Worm (Caenorhabditis elegans) whole organism, L1 larva: ENCODE results near the gene tif-1A.
A peak's percentile ranks its signal among the peaks of the same experiment; 100 is the strongest.

ENCODE experiments used
- C16A3.4 ChIP-seq: fragments of 150-350 bp; optimal IDR thresholded peaks from 2 replicates; lab custom pipeline; 2014; ENCODE audit warnings: missing biosample characterization, missing genetic modification characterization
- C34B4.2 ChIP-seq: sonication (generic microtip); optimal IDR thresholded peaks from 2 replicates; lab custom pipeline; 2017; ENCODE audit warnings: mild to moderate bottlenecking, missing genetic modification characterization, missing compliant biosample characterization
- ama-1 ChIP-seq: fragments of 150-350 bp; optimal IDR thresholded peaks from 2 replicates; lab custom pipeline; 2014
- blmp-1 ChIP-seq: fragments of 150-350 bp; optimal IDR thresholded peaks from 2 replicates; lab custom pipeline; 2014; ENCODE audit warnings: missing biosample characterization, missing genetic modification characterization
- ceh-8 ChIP-seq: fragments of 200-800 bp; sonication (Bioruptor generic); optimal IDR thresholded peaks from 2 replicates; lab custom pipeline; 2018; ENCODE audit warnings: mild to moderate bottlenecking, missing genetic modification characterization, moderate library complexity, missing compliant biosample characterization
- ceh-82 ChIP-seq, 3 experiments: fragments of 150-350 bp in 1 of 3; sonication (generic microtip) in 2 of 3; optimal IDR thresholded peaks; 2 replicates each; lab custom pipeline; 2014 to 2017; ENCODE audit warnings: missing biosample characterization in 3 of 3, missing genetic modification characterization in 3 of 3
- ceh-90 ChIP-seq: sonication (generic microtip); optimal IDR thresholded peaks from 2 replicates; lab custom pipeline; 2016; ENCODE audit warnings: missing genetic modification characterization, missing compliant biosample characterization
- ces-1 ChIP-seq: fragments of 150-350 bp; optimal IDR thresholded peaks from 2 replicates; lab custom pipeline; 2014; ENCODE audit warnings: missing biosample characterization, missing genetic modification reagents, missing genetic modification characterization
- dpl-1 ChIP-seq, 3 experiments: fragments of 150-350 bp in 2 of 3; sonication (generic microtip) in 1 of 3; optimal IDR thresholded peaks; 2 replicates each; lab custom pipeline; 2014 to 2017; ENCODE audit warnings: missing biosample characterization in 3 of 3, missing genetic modification characterization in 3 of 3, missing genetic modification reagents in 3 of 3
- efl-1 ChIP-seq, 4 experiments: fragments of 150-350 bp; optimal IDR thresholded peaks in 3 of 4; peaks in 1 of 4; 1 replicate in 1 of 4; 2 replicates in 3 of 4; lab custom pipeline; 2014; ENCODE audit warnings: missing biosample characterization in 2 of 4, missing genetic modification characterization in 2 of 4, missing genetic modification reagents in 2 of 4
- egl-13 ChIP-seq: sonication (generic microtip); optimal IDR thresholded peaks from 2 replicates; lab custom pipeline; 2016; ENCODE audit warnings: missing genotype, missing genetic modification reagents, missing genetic modification characterization, missing compliant biosample characterization
- elt-2 ChIP-seq: sonication (generic microtip); optimal IDR thresholded peaks from 2 replicates; lab custom pipeline; 2016; ENCODE audit warnings: missing genetic modification characterization, mild to moderate bottlenecking, inconsistent platforms, missing compliant biosample characterization, missing genetic modification reagents
- elt-3 ChIP-seq, 6 experiments: fragments of 150-350 bp in 1 of 6; sonication (generic microtip); optimal IDR thresholded peaks; 2 replicates each; lab custom pipeline; 2017 to 2018; ENCODE audit warnings: missing biosample characterization in 6 of 6, missing genetic modification characterization in 6 of 6, inconsistent platforms in 1 of 6
- ets-5 ChIP-seq: fragments of 200-800 bp; sonication (Bioruptor generic); IDR thresholded peaks from 2 replicates; pipeline ENCODE4 v1.3.6; 2022; ENCODE audit warnings: missing genetic modification characterization, missing compliant biosample characterization
- fkh-10 ChIP-seq: sonication (generic microtip); optimal IDR thresholded peaks from 2 replicates; lab custom pipeline; 2017; ENCODE audit warnings: missing biosample characterization, missing genetic modification reagents, missing genetic modification characterization
- fos-1 ChIP-seq: fragments of 150-350 bp; optimal IDR thresholded peaks from 2 replicates; lab custom pipeline; 2014; ENCODE audit warnings: missing biosample characterization, missing genetic modification characterization
- grh-1 ChIP-seq: fragments of 200-800 bp; sonication (Bioruptor generic); IDR thresholded peaks from 2 replicates; pipeline ENCODE4 v1.3.6; 2022; ENCODE audit warnings: missing genetic modification reagents, missing genetic modification characterization, missing compliant biosample characterization
- hlh-17 ChIP-seq: fragments of 200-800 bp; sonication (Bioruptor generic); optimal IDR thresholded peaks from 2 replicates; lab custom pipeline; 2018; ENCODE audit warnings: missing genetic modification characterization, mild to moderate bottlenecking, missing compliant biosample characterization, moderate library complexity, borderline replicate concordance
- hlh-4 ChIP-seq: sonication (generic microtip); optimal IDR thresholded peaks from 2 replicates; lab custom pipeline; 2016; ENCODE audit warnings: mild to moderate bottlenecking, missing genetic modification characterization, missing compliant biosample characterization
- irx-1 ChIP-seq: sonication (generic microtip); optimal IDR thresholded peaks from 2 replicates; lab custom pipeline; 2016; ENCODE audit warnings: missing genetic modification characterization, missing compliant biosample characterization
- isw-1 ChIP-seq: fragments of 200-800 bp; sonication (Bioruptor generic); IDR thresholded peaks from 2 replicates; pipeline ENCODE4 v1.3.6; 2022; ENCODE audit warnings: missing genetic modification characterization, missing compliant biosample characterization
- jun-1 ChIP-seq: fragments of 150-350 bp; optimal IDR thresholded peaks from 2 replicates; lab custom pipeline; 2014; ENCODE audit warnings: missing biosample characterization, missing genetic modification reagents, missing genetic modification characterization
- lin-13 ChIP-seq: fragments of 150-350 bp; optimal IDR thresholded peaks from 2 replicates; lab custom pipeline; 2014; ENCODE audit warnings: missing biosample characterization, missing genetic modification reagents, missing genetic modification characterization
- lin-14 ChIP-seq: fragments of 200-800 bp; sonication (Bioruptor generic); optimal IDR thresholded peaks from 2 replicates; lab custom pipeline; 2018; ENCODE audit warnings: mild to moderate bottlenecking, missing genetic modification characterization, moderate library complexity, missing compliant biosample characterization
- lin-15B ChIP-seq: fragments of 150-350 bp; sonication (generic microtip); optimal IDR thresholded peaks from 3 replicates; lab custom pipeline; 2014; ENCODE audit warnings: missing biosample characterization, missing genetic modification characterization
- lin-39 ChIP-seq: fragments of 150-350 bp; optimal IDR thresholded peaks from 2 replicates; lab custom pipeline; 2014; ENCODE audit warnings: missing biosample characterization, missing genetic modification reagents, missing genetic modification characterization
- lsy-2 ChIP-seq, 2 experiments: fragments of 150-350 bp; optimal IDR thresholded peaks; 2 replicates each; lab custom pipeline; 2014; ENCODE audit warnings: missing biosample characterization in 2 of 2, missing genetic modification characterization in 2 of 2
- mef-2 ChIP-seq: fragments of 150-350 bp; optimal IDR thresholded peaks from 2 replicates; lab custom pipeline; 2014; ENCODE audit warnings: missing biosample characterization, missing genetic modification characterization
- nhr-11 ChIP-seq: fragments of 150-350 bp; optimal IDR thresholded peaks from 2 replicates; lab custom pipeline; 2014; ENCODE audit warnings: missing biosample characterization, missing genetic modification characterization
- nhr-19 ChIP-seq: fragments of 200-800 bp; sonication (Bioruptor generic); conservative IDR thresholded peaks from 2 replicates; pipeline ENCODE4 v1.3.6; 2022; ENCODE audit warnings: missing genetic modification characterization, missing compliant biosample characterization
- nhr-237 ChIP-seq: fragments of 150-350 bp; optimal IDR thresholded peaks from 2 replicates; lab custom pipeline; 2014; ENCODE audit warnings: missing biosample characterization, missing genetic modification characterization
- nhr-28 ChIP-seq: fragments of 150-350 bp; optimal IDR thresholded peaks from 2 replicates; lab custom pipeline; 2014; ENCODE audit warnings: missing biosample characterization, missing genetic modification characterization
- nhr-47 ChIP-seq: sonication (generic microtip); optimal IDR thresholded peaks from 2 replicates; lab custom pipeline; 2016; ENCODE audit warnings: mild to moderate bottlenecking, missing genetic modification characterization, moderate library complexity, missing compliant biosample characterization
- nhr-71 ChIP-seq: sonication (generic microtip); optimal IDR thresholded peaks from 2 replicates; lab custom pipeline; 2016; ENCODE audit warnings: mild to moderate bottlenecking, missing genetic modification characterization, moderate library complexity, missing compliant biosample characterization
- nhr-77 ChIP-seq: fragments of 150-350 bp; optimal IDR thresholded peaks from 2 replicates; lab custom pipeline; 2014; ENCODE audit warnings: missing biosample characterization, missing genetic modification characterization
- nhr-84 ChIP-seq: sonication (generic microtip); optimal IDR thresholded peaks from 2 replicates; lab custom pipeline; 2017; ENCODE audit warnings: missing biosample characterization, missing genetic modification characterization
- nhr-85 ChIP-seq: sonication (generic microtip); peaks from one replicate; lab custom pipeline; 2016; ENCODE audit warnings: missing genetic modification characterization, inconsistent platforms, missing compliant biosample characterization
- nhr-90 ChIP-seq: sonication (generic microtip); optimal IDR thresholded peaks from 2 replicates; lab custom pipeline; 2016; ENCODE audit warnings: mild to moderate bottlenecking, missing genetic modification characterization, missing compliant biosample characterization; ENCODE audit not compliant: poor library complexity
- pag-3 ChIP-seq: sonication (generic microtip); optimal IDR thresholded peaks from 2 replicates; lab custom pipeline; 2017; ENCODE audit warnings: missing genetic modification characterization, mild to moderate bottlenecking, missing compliant biosample characterization, antibody characterized with exemption, borderline replicate concordance; ENCODE audit not compliant: insufficient read depth
- snu-23 ChIP-seq: sonication (generic microtip); optimal IDR thresholded peaks from 2 replicates; lab custom pipeline; 2016; ENCODE audit warnings: missing genetic modification characterization, missing compliant biosample characterization
- sptf-1 ChIP-seq: fragments of 150-350 bp; optimal IDR thresholded peaks from 2 replicates; lab custom pipeline; 2014; ENCODE audit warnings: missing biosample characterization, missing genetic modification characterization
- sup-37 ChIP-seq: fragments of 200-800 bp; sonication (Bioruptor generic); optimal IDR thresholded peaks from 2 replicates; lab custom pipeline; 2018; ENCODE audit warnings: mild to moderate bottlenecking, missing genetic modification characterization, missing compliant biosample characterization
- unc-30 ChIP-seq: sonication (generic microtip); optimal IDR thresholded peaks from 2 replicates; lab custom pipeline; 2017; ENCODE audit warnings: missing biosample characterization, missing genetic modification characterization
- unc-62 ChIP-seq: fragments of 150-350 bp; optimal IDR thresholded peaks from 2 replicates; lab custom pipeline; 2014; ENCODE audit warnings: missing biosample characterization, missing genetic modification reagents, missing genetic modification characterization
- zag-1 ChIP-seq: fragments of 150-350 bp; optimal IDR thresholded peaks from 2 replicates; lab custom pipeline; 2014; ENCODE audit warnings: missing biosample characterization, missing genetic modification characterization
- zip-4 ChIP-seq: fragments of 200-800 bp; sonication (Bioruptor generic); optimal IDR thresholded peaks from 2 replicates; lab custom pipeline; 2018; ENCODE audit warnings: mild to moderate bottlenecking, missing genetic modification characterization, moderate library complexity, missing compliant biosample characterization
- ztf-11 ChIP-seq, 2 experiments: sonication (generic microtip); optimal IDR thresholded peaks; 2 replicates each; lab custom pipeline; 2016 to 2017; ENCODE audit warnings: missing genetic modification characterization in 2 of 2, missing biosample characterization in 1 of 2, missing compliant biosample characterization in 1 of 2

tif-1A gene

DNA sequence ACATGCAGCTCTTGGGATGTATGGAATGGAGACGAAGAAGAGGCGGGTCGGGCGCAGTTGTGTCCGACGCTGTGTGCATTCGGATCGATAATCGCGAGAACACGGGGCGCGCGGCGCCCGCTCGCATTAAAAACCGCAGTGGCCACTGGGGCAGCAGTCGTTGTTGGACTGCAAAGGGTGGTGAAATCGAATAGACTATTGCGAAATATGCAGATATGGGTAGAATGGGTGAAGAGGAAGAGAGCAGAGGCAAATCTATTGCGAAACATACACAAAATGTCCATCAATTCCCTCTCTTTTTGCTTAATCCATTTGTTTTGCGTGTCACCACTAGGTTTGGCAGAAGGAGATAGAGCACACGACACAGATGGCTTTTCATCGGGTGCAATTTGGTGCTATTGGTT is 14.2 kb upstream of the tif-1A start (continued):
- TF ChIP-seq nhr-90: no peak
- no peak for TF ChIP-seq C34B4.2 (tag; lab: Kevin White, UChicago)
- peak; percentile 68 for TF ChIP-seq jun-1
- no peak for TF ChIP-seq lin-15B (tag; lab: Kevin White, UChicago)
- TF ChIP-seq zag-1 (tag; lab: Kevin White, UChicago): peak; percentile 24
- TF ChIP-seq ama-1 (lab: Kevin White, UChicago): no peak
- TF ChIP-seq pag-3 (tag; lab: Kevin White, UChicago): no peak
- TF ChIP-seq lin-13: peak; percentile 33
- TF ChIP-seq egl-13 (tag; lab: Kevin White, UChicago): peak; percentile 29
- TF ChIP-seq ets-5: no peak
- TF ChIP-seq ceh-82 (tag; optimal IDR thresholded peaks at IDR 0.05; lab: Kevin White, UChicago): peak; percentile 63 to 81 (median 68)
- peak; percentile 68 for TF ChIP-seq isw-1 (GFP tag; lab: Robert Waterston, UW)
- peak; percentile 97 for TF ChIP-seq zip-4 (GFP tag; lab: Kevin White, UChicago)
- no peak for TF ChIP-seq unc-62
- peak; percentile 62 for TF ChIP-seq nhr-47 (tag; lab: Kevin White, UChicago)
- TF ChIP-seq nhr-28 (tag; lab: Kevin White, UChicago): no peak
- TF ChIP-seq grh-1 (GFP tag; lab: Robert Waterston, UW): no peak
- no peak for TF ChIP-seq sptf-1 (tag; lab: Kevin White, UChicago)
- TF ChIP-seq lin-39: no peak
- TF ChIP-seq fos-1 (tag; lab: Kevin White, UChicago): no peak
- no peak for TF ChIP-seq nhr-11 (tag; lab: Kevin White, UChicago)
- TF ChIP-seq lin-14 (GFP tag; lab: Kevin White, UChicago): peak; percentile 89
- no peak for TF ChIP-seq irx-1 (tag; lab: Kevin White, UChicago)
- no peak for TF ChIP-seq ces-1 (GFP tag; lab: Kevin White, UChicago)
- no peak for TF ChIP-seq elt-2
- peak; percentile 4 for TF ChIP-seq C16A3.4 (tag; lab: Kevin White, UChicago)
- no peak for TF ChIP-seq elt-3 (tag; optimal IDR thresholded peaks at IDR 0.05; lab: Kevin White, UChicago)
- TF ChIP-seq unc-30: no peak
- TF ChIP-seq nhr-19 (GFP tag; lab: Robert Waterston, UW): no peak
- TF ChIP-seq nhr-237: peak; percentile 10
- TF ChIP-seq nhr-84 (tag; lab: Kevin White, UChicago): no peak
- no peak for TF ChIP-seq sup-37
- no peak for TF ChIP-seq mef-2
- no peak for TF ChIP-seq hlh-4 (tag; lab: Kevin White, UChicago)
- TF ChIP-seq fkh-10: peak; percentile 1
- TF ChIP-seq nhr-77 (tag; lab: Kevin White, UChicago): no peak
- TF ChIP-seq snu-23: peak; percentile 37

DNA sequence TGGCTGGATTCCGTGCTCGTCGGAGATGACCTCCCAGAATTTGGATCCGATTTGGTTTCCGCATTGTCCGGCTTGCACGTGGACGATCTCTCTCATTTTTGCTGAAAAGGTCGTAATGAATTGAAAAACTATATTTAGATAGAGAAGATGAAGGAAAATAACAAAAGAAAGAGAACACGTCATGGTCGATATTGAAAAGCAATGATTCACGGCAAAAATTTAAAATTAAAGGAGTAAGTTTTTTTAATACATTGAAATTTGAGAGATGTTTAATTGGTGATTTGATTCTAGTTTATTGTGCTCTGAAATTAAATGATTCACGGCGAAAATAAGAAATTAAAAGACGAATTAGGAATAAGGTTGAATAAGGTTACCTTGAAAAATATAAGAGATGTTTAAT is 13.6 kb upstream of the tif-1A start, which contains the start of gene tbb-2:
tbb-2 (minus strand) TSS at position 101 of the 400 bp plus-strand sequence.
- TF ChIP-seq lsy-2 (tag; optimal IDR thresholded peaks at IDR 0.05; lab: Kevin White, UChicago): no peak
- peak; percentile 51 for TF ChIP-seq nhr-85
- TF ChIP-seq efl-1 (optimal IDR thresholded peaks at IDR 0.05; lab: Kevin White, UChicago): no peak
- peak in 1 of 2 experiments; percentile 46 for TF ChIP-seq efl-1 (GFP tag; optimal IDR thresholded peaks at IDR 0.05 in 1 of 2; lab: Kevin White, UChicago)
- no peak for TF ChIP-seq blmp-1 (tag; lab: Kevin White, UChicago)
- no peak for TF ChIP-seq sptf-1 (tag; lab: Kevin White, UChicago)
- TF ChIP-seq ces-1 (GFP tag; lab: Kevin White, UChicago): no peak
- TF ChIP-seq elt-3 (tag; optimal IDR thresholded peaks at IDR 0.05; lab: Kevin White, UChicago): no peak
- no peak for TF ChIP-seq hlh-17 (GFP tag; lab: Kevin White, UChicago)
- TF ChIP-seq zag-1 (tag; lab: Kevin White, UChicago): no peak
- TF ChIP-seq ztf-11 (tag; optimal IDR thresholded peaks at IDR 0.05; lab: Kevin White, UChicago): no peak
- no peak for TF ChIP-seq jun-1
- TF ChIP-seq dpl-1 (GFP tag; optimal IDR thresholded peaks at IDR 0.05; lab: Kevin White, UChicago): no peak
- TF ChIP-seq ceh-90 (tag; lab: Kevin White, UChicago): no peak
- TF ChIP-seq nhr-71: no peak
- no peak for TF ChIP-seq ceh-8 (GFP tag; lab: Kevin White, UChicago)
- no peak for TF ChIP-seq nhr-237
